Fruit fly (Drosophila melanogaster): Measurements from ENCODE around the gene Upf1.

Upf1 gene

DNA sequence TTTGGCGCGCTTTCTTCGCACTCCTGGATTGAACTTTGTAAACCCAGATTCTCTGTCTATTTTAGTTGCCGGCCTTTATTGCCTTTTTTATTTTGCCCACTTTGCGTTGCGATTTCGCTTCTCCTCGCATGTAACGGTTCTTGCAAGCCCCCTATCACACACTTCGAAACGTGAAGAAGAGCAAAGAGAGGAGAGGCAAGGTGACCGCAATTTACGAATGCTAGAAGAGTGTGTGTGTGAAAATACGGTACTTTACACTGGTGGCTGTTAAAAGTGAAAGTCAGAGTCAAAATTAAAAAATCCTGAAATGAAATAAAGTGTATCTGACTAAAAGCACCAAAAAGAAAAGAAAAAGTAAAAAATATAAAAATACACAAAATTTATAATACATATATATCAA is 11.0 kb downstream of the Upf1 start:
- TF ChIP-seq pan (optimal IDR thresholded peaks at IDR 0.05), result no peak

DNA sequence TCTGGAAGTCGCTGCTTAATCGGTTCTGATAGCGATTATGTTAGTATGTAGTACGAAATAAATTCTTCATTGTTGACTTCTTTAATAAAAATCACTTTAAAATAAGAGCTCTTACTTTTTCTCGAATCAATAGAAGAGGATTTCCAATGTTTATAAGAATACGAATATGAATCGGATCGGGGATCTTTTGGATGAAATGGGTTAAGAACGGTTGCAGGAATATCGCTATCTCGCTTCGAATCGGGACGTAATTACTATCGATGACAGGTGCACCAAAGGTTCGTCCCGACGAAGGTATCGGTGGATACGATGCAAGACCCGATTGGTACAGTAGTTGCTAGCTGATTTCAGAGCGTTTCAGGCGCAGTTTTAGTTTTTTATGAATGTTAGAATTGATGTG is 11.5 kb downstream of the Upf1 start, which contains the start of gene wisp:
TSS of gene wisp (plus strand) at position 301 of the 400 bp plus-strand sequence.
- TF ChIP-seq EcR (GFP tag; optimal IDR thresholded peaks at IDR 0.05), result no peak
- TF ChIP-seq usp (GFP tag; optimal IDR thresholded peaks at IDR 0.05), result no peak
- no peak for TF ChIP-seq Dll (optimal IDR thresholded peaks at IDR 0.05)
- no peak for TF ChIP-seq pan (optimal IDR thresholded peaks at IDR 0.05)
- no peak for TF ChIP-seq CG8478 (optimal IDR thresholded peaks at IDR 0.05)

DNA sequence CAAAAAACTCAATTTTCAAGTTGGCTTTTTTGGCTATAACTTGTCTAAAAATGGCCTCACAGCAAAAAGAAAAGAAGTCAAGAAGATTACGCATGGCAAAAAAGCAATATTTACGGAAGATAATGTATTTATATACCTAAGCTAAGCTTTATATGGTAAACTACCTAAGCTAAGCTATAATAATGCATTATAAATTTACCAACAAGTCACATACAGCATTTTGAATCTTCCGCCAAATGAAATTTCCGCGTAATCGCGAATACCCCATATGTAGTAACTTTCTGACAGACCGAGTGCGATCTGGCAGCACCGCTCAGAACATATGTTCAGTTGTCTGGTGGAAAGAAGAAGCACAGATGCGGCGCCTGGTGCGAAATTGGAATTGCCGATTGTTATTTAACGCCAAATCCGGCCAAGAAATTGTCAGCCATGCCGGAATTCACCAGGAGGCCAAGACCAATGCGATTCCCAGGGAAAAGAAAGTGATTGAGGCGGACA is 13.4 kb downstream of the Upf1 start, which contains the start of gene sicily:
TSS of gene sicily (plus strand) at position 51 of the 498 bp plus-strand sequence.
- TF ChIP-seq Dll (optimal IDR thresholded peaks at IDR 0.05), result no peak

DNA sequence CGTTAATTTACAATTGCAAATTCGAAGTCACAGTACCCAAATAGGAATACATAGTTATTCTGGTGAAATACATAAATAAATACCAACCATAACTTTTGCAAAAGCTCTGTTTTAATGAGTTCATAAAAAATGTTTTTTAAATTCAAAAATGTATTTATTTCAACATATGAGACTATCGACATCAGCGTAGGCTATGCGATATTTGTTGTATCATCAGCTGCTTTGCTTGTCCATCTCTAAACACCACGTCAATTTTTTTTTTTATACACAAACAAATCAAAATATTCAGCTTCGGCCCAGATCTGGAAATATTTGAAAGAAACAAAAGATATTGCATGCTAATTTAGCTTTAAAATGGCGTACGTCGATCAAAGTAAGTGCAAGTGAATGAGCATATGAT is 17.0 kb downstream of the Upf1 start, which contains the start of gene CG1840:
TSS of gene CG1840 (plus strand) at position 211 of the 400 bp plus-strand sequence.
- TF ChIP-seq usp (GFP tag; optimal IDR thresholded peaks at IDR 0.05), result no peak
- no peak for TF ChIP-seq CG8478 (optimal IDR thresholded peaks at IDR 0.05)
- no peak for TF ChIP-seq psq (optimal IDR thresholded peaks at IDR 0.05)

DNA sequence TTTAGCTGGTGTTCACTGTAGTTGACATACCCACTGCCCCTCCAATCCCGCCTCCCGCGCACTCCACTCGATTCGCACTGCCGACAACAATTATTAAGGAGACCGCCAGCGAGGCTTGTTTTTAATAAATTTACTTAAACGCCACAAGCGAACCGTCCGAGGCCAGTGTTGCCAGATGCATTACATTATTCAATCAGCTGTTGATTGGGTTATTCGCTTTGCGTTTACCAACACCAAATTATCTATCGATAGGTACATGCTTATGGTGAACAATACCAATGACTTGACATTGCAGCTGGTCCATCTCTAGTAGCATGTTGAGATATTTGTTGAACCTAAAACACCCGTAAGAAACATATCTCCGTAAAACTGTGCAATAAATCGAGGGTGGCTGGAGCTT is 18.2 kb downstream of the Upf1 start, which contains the start of the genes CG10353 and SelG:
TSS of gene CG10353 (minus strand) at position 187 of the 400 bp plus-strand sequence.
TSS of gene SelG (plus strand) at position 309 of the 400 bp plus-strand sequence.
- TF ChIP-seq CG8478 (optimal IDR thresholded peaks at IDR 0.05), result no peak
- TF ChIP-seq pan (optimal IDR thresholded peaks at IDR 0.05), result no peak
- no peak for TF ChIP-seq EcR (GFP tag; optimal IDR thresholded peaks at IDR 0.05)
- TF ChIP-seq usp (GFP tag; optimal IDR thresholded peaks at IDR 0.05), result no peak
- TF ChIP-seq psq (optimal IDR thresholded peaks at IDR 0.05), result no peak
- no peak for TF ChIP-seq Dll (optimal IDR thresholded peaks at IDR 0.05)

DNA sequence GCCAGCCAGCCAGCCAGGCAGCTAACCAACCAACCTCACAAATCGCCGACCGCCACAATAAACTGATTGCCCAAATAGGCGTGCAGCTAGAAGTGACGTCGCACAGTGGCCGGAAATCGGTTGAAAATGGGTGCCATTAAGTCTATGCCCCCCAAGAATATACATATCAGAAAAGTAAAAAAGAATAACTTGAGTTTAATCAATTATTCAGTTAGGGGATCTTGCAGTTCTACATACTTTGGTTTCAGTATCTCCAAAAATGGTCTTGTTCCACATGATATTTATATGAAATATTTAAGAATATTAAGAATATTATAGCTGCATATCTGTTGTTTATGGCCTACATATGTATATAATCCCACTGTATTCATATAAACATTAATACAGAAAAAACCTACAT is 19.8 kb downstream of the Upf1 start:
- TF ChIP-seq pan (optimal IDR thresholded peaks at IDR 0.05) (no peak), Dll (optimal IDR thresholded peaks at IDR 0.05) (no peak), CG8478 (optimal IDR thresholded peaks at IDR 0.05) (no peak), EcR (GFP tag; optimal IDR thresholded peaks at IDR 0.05) (no peak), psq (optimal IDR thresholded peaks at IDR 0.05) (no peak), usp (GFP tag; optimal IDR thresholded peaks at IDR 0.05) (no peak)

DNA sequence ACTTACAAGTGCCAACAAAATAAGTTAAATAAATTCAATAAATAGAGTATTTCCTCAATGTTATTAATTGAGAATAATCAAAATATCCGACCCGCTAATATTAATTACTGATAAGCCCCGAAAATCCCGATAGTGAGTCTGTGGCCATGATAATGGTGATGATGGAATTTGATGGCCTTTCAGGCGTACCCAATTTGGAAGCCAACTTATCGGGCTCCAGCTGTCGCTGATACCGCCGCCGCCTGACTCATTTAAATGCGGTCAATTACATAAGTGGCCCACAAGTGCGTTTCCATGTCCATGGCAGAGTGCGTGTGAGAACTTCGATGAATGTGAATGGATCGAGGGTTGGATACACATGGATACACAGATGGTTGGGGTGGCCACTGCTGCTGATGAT is 21.0 kb downstream of the Upf1 start:
- TF ChIP-seq usp (GFP tag; optimal IDR thresholded peaks at IDR 0.05), result no peak
- TF ChIP-seq Dll (optimal IDR thresholded peaks at IDR 0.05), result no peak
- TF ChIP-seq psq (optimal IDR thresholded peaks at IDR 0.05), result no peak
- no peak for TF ChIP-seq CG8478 (optimal IDR thresholded peaks at IDR 0.05)
- TF ChIP-seq EcR (GFP tag; optimal IDR thresholded peaks at IDR 0.05), result no peak
- no peak for TF ChIP-seq pan (optimal IDR thresholded peaks at IDR 0.05)

DNA sequence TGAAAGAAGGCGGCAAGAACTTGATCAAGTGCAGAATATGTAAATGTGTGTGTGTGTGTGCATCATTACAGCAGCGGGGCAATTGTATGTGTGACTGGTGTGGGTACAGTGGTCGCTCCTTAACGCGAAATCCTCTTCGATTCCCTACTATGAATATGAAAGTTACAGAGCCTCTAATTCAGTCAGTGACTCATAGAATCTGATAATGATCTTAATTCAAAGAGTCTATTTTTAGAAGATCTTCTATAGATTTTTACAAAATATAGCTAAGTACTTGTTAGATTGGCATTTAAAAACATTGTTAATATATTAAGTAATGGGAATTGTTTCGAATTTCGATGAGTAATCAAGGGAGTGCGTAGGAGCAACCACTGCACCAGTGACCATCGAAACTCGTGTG is 22.7 kb downstream of the Upf1 start:
- TF ChIP-seq EcR (GFP tag; optimal IDR thresholded peaks at IDR 0.05), result no peak
- no peak for TF ChIP-seq CG8478 (optimal IDR thresholded peaks at IDR 0.05)
- TF ChIP-seq psq (optimal IDR thresholded peaks at IDR 0.05), result no peak
- TF ChIP-seq pan (optimal IDR thresholded peaks at IDR 0.05), result no peak
- TF ChIP-seq usp (GFP tag; optimal IDR thresholded peaks at IDR 0.05), result no peak

DNA sequence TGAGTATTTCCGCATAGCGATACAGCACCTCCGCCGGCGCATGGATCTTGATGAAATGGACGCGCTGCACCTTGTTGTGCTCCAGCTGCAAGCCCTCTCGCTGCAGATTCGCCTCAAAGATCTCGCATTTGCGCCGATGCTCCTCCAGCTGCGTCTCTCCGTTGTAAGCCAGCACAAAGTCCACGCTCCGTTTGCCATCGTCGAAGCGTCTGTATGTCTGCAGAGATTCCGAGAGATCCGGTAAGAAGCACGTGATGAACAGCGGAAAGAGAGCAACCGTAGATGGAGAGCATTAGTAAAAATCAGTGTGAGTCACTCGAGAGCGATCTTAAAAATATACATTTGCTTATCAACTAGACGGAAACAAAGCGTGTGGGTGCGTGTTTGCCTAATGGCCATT is 23.5 kb downstream of the Upf1 start:
- TF ChIP-seq usp (GFP tag; optimal IDR thresholded peaks at IDR 0.05) (no peak), Dll (optimal IDR thresholded peaks at IDR 0.05) (no peak), pan (optimal IDR thresholded peaks at IDR 0.05) (no peak), CG8478 (optimal IDR thresholded peaks at IDR 0.05) (no peak), EcR (GFP tag; optimal IDR thresholded peaks at IDR 0.05) (no peak)

DNA sequence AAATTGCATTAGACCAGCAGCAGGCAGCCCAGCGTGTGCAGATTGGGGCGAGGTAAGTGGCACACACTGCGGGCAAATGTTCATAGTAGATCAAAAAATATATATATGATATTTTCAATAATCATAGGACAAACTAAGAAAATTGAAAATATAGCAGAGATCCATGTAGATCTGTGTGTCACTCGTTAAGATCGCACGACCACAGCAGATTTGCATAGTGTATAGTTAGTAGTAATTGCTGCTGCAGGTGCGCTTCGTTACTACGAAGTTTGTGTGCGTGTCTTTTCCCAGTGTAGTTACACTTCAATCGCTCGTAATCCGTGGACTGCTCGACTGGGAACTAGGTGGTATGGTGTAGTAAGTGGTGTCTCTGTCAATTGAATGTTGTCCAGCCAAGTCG is 28.0 kb downstream of the Upf1 start, which contains the start of gene CG10352:
TSS of gene CG10352 (minus strand) at position 4 of the 400 bp plus-strand sequence.
- TF ChIP-seq CG8478 (optimal IDR thresholded peaks at IDR 0.05) (no peak), Dll (optimal IDR thresholded peaks at IDR 0.05) (no peak), psq (optimal IDR thresholded peaks at IDR 0.05) (no peak), pan (optimal IDR thresholded peaks at IDR 0.05) (no peak), usp (GFP tag; optimal IDR thresholded peaks at IDR 0.05) (no peak), EcR (GFP tag; optimal IDR thresholded peaks at IDR 0.05) (no peak)

DNA sequence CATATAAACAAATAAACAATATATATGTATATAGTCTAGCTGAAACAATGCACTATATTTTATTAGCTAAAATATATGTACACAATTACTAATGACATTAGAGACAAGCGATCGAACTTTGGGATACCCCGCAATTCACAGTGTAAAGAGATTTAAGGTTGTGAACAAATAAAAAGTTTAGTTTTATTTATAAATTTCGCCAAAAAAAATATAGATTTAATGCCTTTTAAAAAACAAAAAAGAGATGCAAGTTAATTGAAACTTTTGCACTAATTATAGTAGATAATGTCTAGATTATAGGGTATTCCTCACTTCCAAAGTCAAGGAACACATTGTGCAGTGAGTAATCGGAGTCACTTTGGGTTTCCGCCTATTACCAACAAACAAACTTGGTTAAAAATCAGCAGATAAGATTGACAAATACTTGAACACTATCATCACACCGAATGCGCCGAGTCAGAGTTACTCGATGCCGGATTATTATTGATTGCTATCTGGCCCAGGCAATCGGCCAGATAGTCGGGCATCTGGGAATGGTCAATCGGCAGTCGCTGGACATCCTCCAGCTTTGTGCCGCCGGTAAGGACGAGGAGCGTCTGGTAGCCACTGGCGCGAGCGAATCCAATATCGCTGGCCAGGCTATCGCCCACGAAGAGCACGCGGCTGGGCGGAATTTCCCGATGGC is 29.9 kb downstream of the Upf1 start:
- TF ChIP-seq usp (GFP tag; optimal IDR thresholded peaks at IDR 0.05), result no peak
- TF ChIP-seq CG8478 (optimal IDR thresholded peaks at IDR 0.05), result no peak
- no peak for TF ChIP-seq Dll (optimal IDR thresholded peaks at IDR 0.05)
- no peak for TF ChIP-seq psq (optimal IDR thresholded peaks at IDR 0.05)
- TF ChIP-seq EcR (GFP tag; optimal IDR thresholded peaks at IDR 0.05), result no peak
- TF ChIP-seq pan (optimal IDR thresholded peaks at IDR 0.05), result no peak

DNA sequence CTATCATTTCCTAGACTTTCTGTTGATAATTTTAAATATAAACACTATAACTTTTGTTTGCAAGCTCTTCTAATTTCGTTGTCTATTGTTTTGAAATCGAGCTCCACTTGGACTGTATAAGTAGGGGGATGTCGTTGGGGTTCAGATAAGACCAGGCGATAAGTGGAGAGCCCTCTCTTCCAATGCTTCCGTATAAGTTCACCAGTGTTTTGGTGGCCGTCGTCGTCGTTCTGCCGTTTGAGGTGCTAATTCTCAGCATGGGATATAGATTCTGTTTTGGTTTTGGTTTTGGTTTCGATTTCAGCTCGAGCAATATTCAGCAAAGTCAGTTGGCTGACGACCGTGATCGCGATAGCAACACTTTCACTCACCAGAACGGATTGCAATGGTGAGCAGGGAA is 32.1 kb downstream of the Upf1 start, which contains the start of gene CG15739:
TSS of gene CG15739 (plus strand) at position 204 of the 400 bp plus-strand sequence.
- no peak for TF ChIP-seq usp (GFP tag; optimal IDR thresholded peaks at IDR 0.05)

DNA sequence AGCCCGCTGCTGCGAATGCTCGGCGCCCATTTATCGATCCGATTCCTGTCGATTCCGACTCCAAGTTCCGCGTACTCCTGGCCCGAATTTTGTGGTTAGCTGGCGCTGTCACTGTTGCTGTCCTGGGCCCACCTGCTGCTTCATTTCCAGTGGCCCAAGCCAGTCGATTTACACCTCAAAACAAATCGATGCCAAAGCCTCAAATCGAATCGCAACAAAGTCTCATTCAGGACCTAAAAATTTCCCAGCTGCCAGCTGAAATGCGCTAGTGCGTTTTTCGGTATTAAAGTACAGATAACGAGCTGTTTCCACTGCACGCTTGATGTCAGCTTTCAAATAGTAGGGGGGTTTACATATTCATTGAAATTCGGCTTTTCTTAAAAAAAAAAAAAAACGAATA is 32.7 kb downstream of the Upf1 start, which contains the start of gene BORCS5:
TSS of gene BORCS5 (minus strand) at position 263 of the 400 bp plus-strand sequence.
- TF ChIP-seq psq (optimal IDR thresholded peaks at IDR 0.05), result no peak
- no peak for TF ChIP-seq usp (GFP tag; optimal IDR thresholded peaks at IDR 0.05)
- TF ChIP-seq CG8478 (optimal IDR thresholded peaks at IDR 0.05), result no peak
- TF ChIP-seq Dll (optimal IDR thresholded peaks at IDR 0.05), result no peak
- no peak for TF ChIP-seq EcR (GFP tag; optimal IDR thresholded peaks at IDR 0.05)
- TF ChIP-seq pan (optimal IDR thresholded peaks at IDR 0.05), result no peak

Data from whole organism.